Fruit fly (Drosophila melanogaster): ENCODE results near the gene CG17224.
A peak's percentile ranks its signal among the peaks of the same experiment; 100 is the strongest.

The CG17224 gene

dm6 chr2L:3037153-3037579, 19.1 kb upstream of the CG17224 start, which contains the start of the genes CG17260 and SerRS:
Gene CG17260 (plus strand): TSS chr2L:3037230.
Gene SerRS (minus strand): TSS chr2L:3037403.
- TF ChIP-seq psq (GFP tag; optimal IDR thresholded peaks at IDR 0.05) (peak; percentile 93), woc (GFP tag; optimal IDR thresholded peaks at IDR 0.05) (no peak), Sp1 (GFP tag; optimal IDR thresholded peaks at IDR 0.05) (peak; percentile 88), ey (GFP tag; optimal IDR thresholded peaks at IDR 0.05) (peak; percentile 94), Abd-B (GFP tag; optimal IDR thresholded peaks at IDR 0.05) (no peak), Mio (GFP tag; optimal IDR thresholded peaks at IDR 0.05) (peak; percentile 59), Hr83 (GFP tag; optimal IDR thresholded peaks at IDR 0.05; ENCODE audit: poor library complexity, severe bottlenecking) (no peak), N (GFP tag; optimal IDR thresholded peaks at IDR 0.05) (no peak), h (GFP tag; optimal IDR thresholded peaks at IDR 0.05) (peak; percentile 97), fru (GFP tag; optimal IDR thresholded peaks at IDR 0.05) (peak; percentile 95), rgr (GFP tag; optimal IDR thresholded peaks at IDR 0.05) (peak; percentile 95), dsf (GFP tag; optimal IDR thresholded peaks at IDR 0.05; ENCODE audit: borderline replicate concordance) (peak; percentile 90), OdsH (GFP tag; optimal IDR thresholded peaks at IDR 0.05) (peak; percentile 94), br (GFP tag; optimal IDR thresholded peaks at IDR 0.05) (peak; percentile 96), foxo (GFP tag; optimal IDR thresholded peaks at IDR 0.05) (peak; percentile 28 to 98), Rel (GFP tag; optimal IDR thresholded peaks at IDR 0.05) (no peak), Rel (tag; optimal IDR thresholded peaks at IDR 0.05) (peak; percentile 68), sv (GFP tag; optimal IDR thresholded peaks at IDR 0.05) (peak; percentile 81), CG32264 (GFP tag; optimal IDR thresholded peaks at IDR 0.05) (peak; percentile 81), dmrt93B (GFP tag; optimal IDR thresholded peaks at IDR 0.05) (peak; percentile 89), sage (GFP tag; optimal IDR thresholded peaks at IDR 0.05) (peak; percentile 72), Jra (GFP tag; optimal IDR thresholded peaks at IDR 0.05) (no peak), HLH106 (tag; optimal IDR thresholded peaks at IDR 0.05) (peak; percentile 94), CG9705 (GFP tag; optimal IDR thresholded peaks at IDR 0.05) (peak; percentile 81), Hnf4 (GFP tag; optimal IDR thresholded peaks at IDR 0.05) (no peak), GATAd (GFP tag; optimal IDR thresholded peaks at IDR 0.05) (peak; percentile 90), Myc (optimal IDR thresholded peaks at IDR 0.05) (peak; percentile 49), pan (optimal IDR thresholded peaks at IDR 0.05) (no peak)

dm6 chr2L:3034969-3035368, 16.9 kb upstream of the CG17224 start, which contains the start of gene CG17258:
Gene CG17258 (minus strand): TSS chr2L:3035348.
- TF ChIP-seq lola (GFP tag; optimal IDR thresholded peaks at IDR 0.05) (no peak), Vsx2 (GFP tag; optimal IDR thresholded peaks at IDR 0.05; ENCODE audit: partially characterized antibody) (no peak), psq (GFP tag; optimal IDR thresholded peaks at IDR 0.05) (no peak), Dif (GFP tag; optimal IDR thresholded peaks at IDR 0.05; ENCODE audit: partially characterized antibody) (no peak), Sp1 (GFP tag; optimal IDR thresholded peaks at IDR 0.05) (no peak), woc (GFP tag; optimal IDR thresholded peaks at IDR 0.05) (no peak), tai (GFP tag; optimal IDR thresholded peaks at IDR 0.05) (no peak), N (GFP tag; optimal IDR thresholded peaks at IDR 0.05) (no peak), brk (GFP tag; optimal IDR thresholded peaks at IDR 0.05) (no peak), CG32264 (GFP tag; optimal IDR thresholded peaks at IDR 0.05) (no peak), rgr (GFP tag; optimal IDR thresholded peaks at IDR 0.05) (no peak)

dm6 chr2L:3030350-3030749, 12.2 kb upstream of the CG17224 start, which contains the start of gene GABPI:
Gene GABPI (plus strand): TSS chr2L:3030539.
- TF ChIP-seq GATAd (GFP tag; optimal IDR thresholded peaks at IDR 0.05) (peak; percentile 58), Dfd (GFP tag; optimal IDR thresholded peaks at IDR 0.05) (no peak), Rel (GFP tag; optimal IDR thresholded peaks at IDR 0.05) (no peak), Rel (tag; optimal IDR thresholded peaks at IDR 0.05) (peak; percentile 8), Hr83 (GFP tag; optimal IDR thresholded peaks at IDR 0.05; ENCODE audit: poor library complexity, severe bottlenecking) (peak; percentile 50)

dm6 chr2L:3029012-3029411, 10.9 kb upstream of the CG17224 start, which contains the start of the genes Sf3b2 and CG17219:
Gene Sf3b2 (minus strand): TSS chr2L:3029168.
Gene CG17219 (plus strand): TSS chr2L:3029253.
- TF ChIP-seq Hnf4 (GFP tag; optimal IDR thresholded peaks at IDR 0.05), result no peak
- TF ChIP-seq CG32264 (GFP tag; optimal IDR thresholded peaks at IDR 0.05), result no peak
- peak; percentile 35 for TF ChIP-seq Myc (optimal IDR thresholded peaks at IDR 0.05)
- TF ChIP-seq Rel (GFP tag; optimal IDR thresholded peaks at IDR 0.05), result no peak
- TF ChIP-seq Rel (tag; optimal IDR thresholded peaks at IDR 0.05), result peak; percentile 21
- no peak for TF ChIP-seq Dfd (GFP tag; optimal IDR thresholded peaks at IDR 0.05)
- TF ChIP-seq lola (GFP tag; optimal IDR thresholded peaks at IDR 0.05), result no peak
- TF ChIP-seq foxo (GFP tag; optimal IDR thresholded peaks at IDR 0.05), result no peak
- TF ChIP-seq N (GFP tag; optimal IDR thresholded peaks at IDR 0.05), result no peak
- no peak for TF ChIP-seq CrebA (GFP tag; optimal IDR thresholded peaks at IDR 0.05; ENCODE audit: borderline replicate concordance)
- peak; percentile 49 for TF ChIP-seq Hr83 (GFP tag; optimal IDR thresholded peaks at IDR 0.05; ENCODE audit: poor library complexity, severe bottlenecking)

Data from whole organism, wandering third instar larva.